Fruit fly (Drosophila melanogaster): ENCODE data around the gene CG7888.

The CG7888 gene

DNA sequence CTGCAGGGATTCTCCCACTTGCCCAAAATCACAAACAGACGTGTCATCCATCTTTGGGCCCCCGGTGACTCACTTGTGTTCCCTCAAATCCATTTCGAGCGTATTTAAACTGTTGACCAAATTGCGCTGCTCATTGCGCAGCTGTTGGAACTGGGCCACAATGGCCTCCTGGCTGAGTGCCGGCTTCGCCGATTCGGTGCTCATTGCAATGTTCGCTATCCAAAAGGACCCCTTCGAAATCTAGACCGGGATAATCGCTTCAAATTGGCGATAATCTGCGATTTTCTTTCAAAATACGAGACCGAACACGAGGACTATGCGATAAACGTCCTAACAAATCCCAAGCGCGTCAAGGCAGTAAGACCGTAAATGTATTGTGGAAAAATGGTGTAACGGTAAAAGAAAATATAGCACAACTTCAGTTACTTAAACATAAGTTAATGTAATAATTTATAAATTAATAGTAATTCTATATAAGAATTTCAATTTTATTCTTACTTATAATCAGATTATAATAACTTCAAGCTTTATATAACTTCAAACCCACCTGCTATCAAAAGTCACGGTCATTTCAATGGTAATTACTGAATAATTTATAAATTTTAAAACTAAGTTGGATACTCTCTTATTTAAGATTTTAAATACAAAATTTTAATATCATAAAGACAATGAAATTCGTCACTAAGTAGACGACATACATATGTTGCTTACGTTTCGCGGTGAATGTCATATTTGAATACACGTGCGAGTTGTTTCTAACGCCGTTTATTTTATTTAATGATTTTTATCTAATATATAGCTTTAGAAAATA lies 20.4 kb downstream of the CG7888 start, which contains the start of the genes Pfdn2 and Noc1 (continued):
- peak; percentile 31 for TF ChIP-seq CG9437 (GFP tag; optimal IDR thresholded peaks at IDR 0.05)
- no peak for TF ChIP-seq CG30431 (GFP tag; optimal IDR thresholded peaks at IDR 0.05)
- TF ChIP-seq HLH4C (GFP tag; IDR thresholded peaks at IDR 0.05; ENCODE audit: partially characterized antibody) = no peak
- TF ChIP-seq ERR (GFP tag; optimal IDR thresholded peaks at IDR 0.05) = no peak
- no peak for TF ChIP-seq ac (GFP tag; optimal IDR thresholded peaks at IDR 0.05)
- no peak for TF ChIP-seq CG1792 (GFP tag; optimal IDR thresholded peaks at IDR 0.05)
- peak; percentile 41 for TF ChIP-seq Oli (tag; optimal IDR thresholded peaks at IDR 0.05)
- TF ChIP-seq Chrac-16 (GFP tag; optimal IDR thresholded peaks at IDR 0.05) = peak; percentile 42
- TF ChIP-seq sima (GFP tag; optimal IDR thresholded peaks at IDR 0.05) = no peak
- TF ChIP-seq trh (GFP tag; optimal IDR thresholded peaks at IDR 0.05) = no peak
- no peak for TF ChIP-seq klu (GFP tag; IDR thresholded peaks at IDR 0.05)
- no peak for TF ChIP-seq exex (tag; optimal IDR thresholded peaks at IDR 0.05)
- TF ChIP-seq sna (GFP tag; IDR thresholded peaks at IDR 0.05; ENCODE audit: partially characterized antibody) = no peak
- TF ChIP-seq chm (GFP tag; IDR thresholded peaks at IDR 0.05) = no peak
- peak; percentile 60 for TF ChIP-seq CG3995 (GFP tag; optimal IDR thresholded peaks at IDR 0.05)
- TF ChIP-seq CG15696 (tag; optimal IDR thresholded peaks at IDR 0.05) = peak; percentile 54
- 0 out of 2 replicates have a peak, but pooled peaks have one; percentile 15 for TF ChIP-seq Awh (GFP tag; IDR thresholded peaks at IDR 0.05)
- TF ChIP-seq CG11696 (GFP tag; IDR thresholded peaks at IDR 0.05) = no peak
- TF ChIP-seq BEAF-32 (GFP tag; optimal IDR thresholded peaks at IDR 0.05) = peak; percentile 16
- TF ChIP-seq jigr1 (GFP tag; IDR thresholded peaks at IDR 0.05) = 0 out of 3 replicates have a peak, but pooled peaks have one; percentile 27
- TF ChIP-seq CG18599 (GFP tag; optimal IDR thresholded peaks at IDR 0.05) = no peak
- TF ChIP-seq ttk (GFP tag; IDR thresholded peaks at IDR 0.05) = 0 out of 2 replicates have a peak, but pooled peaks have one; percentile 27
- TF ChIP-seq wek (GFP tag; optimal IDR thresholded peaks at IDR 0.05) = no peak
- no peak for TF ChIP-seq fru (optimal IDR thresholded peaks at IDR 0.05)
- peak; percentile 45 for TF ChIP-seq lilli (GFP tag; optimal IDR thresholded peaks at IDR 0.05)
- peak; percentile 57 for TF ChIP-seq CG8290 (GFP tag; optimal IDR thresholded peaks at IDR 0.05)
- no peak for TF ChIP-seq CG8290 (tag; optimal IDR thresholded peaks at IDR 0.05)
- TF ChIP-seq nerfin-1 (tag; optimal IDR thresholded peaks at IDR 0.05) = no peak
- TF ChIP-seq Six4 (GFP tag; optimal IDR thresholded peaks at IDR 0.05) = peak; percentile 47
- TF ChIP-seq sug (tag; optimal IDR thresholded peaks at IDR 0.05) = peak; percentile 58
- TF ChIP-seq MBD-R2 (GFP tag; IDR thresholded peaks at IDR 0.05) = peak; percentile 34; the same call in 1 of the 2 replicates
- no peak for TF ChIP-seq onecut (GFP tag; IDR thresholded peaks at IDR 0.05)
- TF ChIP-seq stc (GFP tag; IDR thresholded peaks at IDR 0.05) = 0 out of 2 replicates have a peak, but pooled peaks have one; percentile 25
- no peak for TF ChIP-seq Camta (GFP tag; optimal IDR thresholded peaks at IDR 0.05)
- TF ChIP-seq CG13424 (tag; optimal IDR thresholded peaks at IDR 0.05) = peak; percentile 73
- no peak for TF ChIP-seq CG11398 (GFP tag; optimal IDR thresholded peaks at IDR 0.05)
- no peak for TF ChIP-seq cg (GFP tag; optimal IDR thresholded peaks at IDR 0.05)
- TF ChIP-seq tio (GFP tag; optimal IDR thresholded peaks at IDR 0.05) = no peak
- TF ChIP-seq Taf1 (GFP tag; IDR thresholded peaks at IDR 0.05) = no peak
- no peak for TF ChIP-seq gcm (GFP tag; optimal IDR thresholded peaks at IDR 0.05)
- TF ChIP-seq gce (GFP tag; IDR thresholded peaks at IDR 0.05) = no peak
- TF ChIP-seq gsb-n (tag; optimal IDR thresholded peaks at IDR 0.05) = no peak
- TF ChIP-seq bbx (GFP tag; IDR thresholded peaks at IDR 0.05; ENCODE audit: partially characterized antibody) = no peak
- peak; percentile 83 for TF ChIP-seq Hr3 (GFP tag; optimal IDR thresholded peaks at IDR 0.05)
- peak; percentile 53 for TF ChIP-seq ewg (GFP tag; optimal IDR thresholded peaks at IDR 0.05)
- TF ChIP-seq TFAM (GFP tag; optimal IDR thresholded peaks at IDR 0.05) = no peak
- no peak for TF ChIP-seq ranshi (GFP tag; IDR thresholded peaks at IDR 0.05)
- no peak for TF ChIP-seq CG10543 (GFP tag; optimal IDR thresholded peaks at IDR 0.05)
- TF ChIP-seq CG9609 (GFP tag; optimal IDR thresholded peaks at IDR 0.05) = no peak
- no peak for TF ChIP-seq sob (GFP tag; IDR thresholded peaks at IDR 0.05)

All from whole organism, embryonic.